Worm (Caenorhabditis elegans) whole organism, L2 larva: ENCODE measurements around the gene herd-1.

Source experiments
- C34F6.9 ChIP-seq: fragments of 150-350 bp; optimal IDR thresholded peaks from 2 replicates; lab custom pipeline; 2014; ENCODE audit warnings: missing biosample characterization, missing genetic modification characterization
- ZK546.5 ChIP-seq: sonication (generic microtip); optimal IDR thresholded peaks from 2 replicates; lab custom pipeline; 2017; ENCODE audit warnings: missing biosample characterization, missing genetic modification characterization
- alr-1 ChIP-seq: fragments of 150-350 bp; optimal IDR thresholded peaks from 2 replicates; lab custom pipeline; 2014; ENCODE audit warnings: missing biosample characterization, missing genetic modification characterization
- ama-1 ChIP-seq: fragments of 150-350 bp; optimal IDR thresholded peaks from 2 replicates; lab custom pipeline; 2018; ENCODE audit warnings: inconsistent platforms
- crh-2 ChIP-seq: sonication (generic microtip); optimal IDR thresholded peaks from 2 replicates; lab custom pipeline; 2017; ENCODE audit warnings: missing biosample characterization, missing genetic modification characterization
- elt-1 ChIP-seq: fragments of 150-350 bp; optimal IDR thresholded peaks from 2 replicates; lab custom pipeline; 2014; ENCODE audit warnings: missing biosample characterization, missing genetic modification characterization
- fos-1 ChIP-seq: fragments of 150-350 bp; optimal IDR thresholded peaks from 2 replicates; lab custom pipeline; 2014; ENCODE audit warnings: missing biosample characterization, missing genetic modification characterization
- gmeb-1 ChIP-seq: fragments of 150-350 bp; optimal IDR thresholded peaks from 2 replicates; lab custom pipeline; 2014; ENCODE audit warnings: missing biosample characterization, missing genetic modification characterization
- lin-11 ChIP-seq: fragments of 150-350 bp; sonication (generic microtip); optimal IDR thresholded peaks from 2 replicates; lab custom pipeline; 2014; ENCODE audit warnings: missing biosample characterization, missing genetic modification characterization, inconsistent platforms, mixed read lengths
- lin-13 ChIP-seq: fragments of 150-350 bp; optimal IDR thresholded peaks from 2 replicates; lab custom pipeline; 2014; ENCODE audit warnings: missing biosample characterization, missing genetic modification reagents, missing genetic modification characterization
- lsy-2 ChIP-seq, 2 experiments: fragments of 150-350 bp in 1 of 2; sonication (generic microtip) in 1 of 2; optimal IDR thresholded peaks; 2 replicates each; lab custom pipeline; 2014 to 2017; ENCODE audit warnings: missing biosample characterization in 2 of 2, missing genetic modification characterization in 2 of 2
- mbf-1 ChIP-seq: sonication (generic microtip); optimal IDR thresholded peaks from 2 replicates; lab custom pipeline; 2017; ENCODE audit warnings: missing biosample characterization, missing genetic modification characterization
- mdl-1 ChIP-seq, 2 experiments: fragments of 150-350 bp in 1 of 2; sonication (generic microtip) in 1 of 2; optimal IDR thresholded peaks; 2 replicates each; lab custom pipeline; 2017; ENCODE audit warnings: missing biosample characterization in 2 of 2, missing genetic modification characterization in 2 of 2
- nhr-129 ChIP-seq: fragments of 150-350 bp; optimal IDR thresholded peaks from 2 replicates; lab custom pipeline; 2014; ENCODE audit warnings: missing biosample characterization, missing genetic modification characterization
- nhr-77 ChIP-seq: fragments of 150-350 bp; optimal IDR thresholded peaks from 2 replicates; lab custom pipeline; 2014; ENCODE audit warnings: missing biosample characterization, missing genetic modification characterization
- peb-1 ChIP-seq: fragments of 150-350 bp; optimal IDR thresholded peaks from 2 replicates; lab custom pipeline; 2014; ENCODE audit warnings: missing biosample characterization, missing genetic modification characterization
- sem-4 ChIP-seq: fragments of 150-350 bp; optimal IDR thresholded peaks from 2 replicates; lab custom pipeline; 2014; ENCODE audit warnings: missing biosample characterization, missing genetic modification reagents, missing genetic modification characterization
- skn-1 ChIP-seq: sonication (generic microtip); optimal IDR thresholded peaks from 2 replicates; lab custom pipeline; 2017; ENCODE audit warnings: missing biosample characterization, missing genetic modification characterization
- sma-3 ChIP-seq: sonication (generic microtip); optimal IDR thresholded peaks from 2 replicates; lab custom pipeline; 2016; ENCODE audit warnings: missing genetic modification reagents, missing genetic modification characterization, missing compliant biosample characterization
- sma-9 ChIP-seq, 2 experiments: fragments of 150-350 bp in 1 of 2; sonication (generic microtip) in 1 of 2; optimal IDR thresholded peaks; 2 replicates each; lab custom pipeline; 2014 to 2016; ENCODE audit warnings: missing genetic modification characterization in 2 of 2, mild to moderate bottlenecking in 1 of 2, missing biosample characterization in 1 of 2, missing compliant biosample characterization in 1 of 2, missing genetic modification reagents in 1 of 2, moderate library complexity in 1 of 2
- unc-55 ChIP-seq: fragments of 150-350 bp; sonication (generic microtip); optimal IDR thresholded peaks from 3 replicates; lab custom pipeline; 2014; ENCODE audit warnings: missing biosample characterization, missing genetic modification reagents, missing genetic modification characterization
- zag-1 ChIP-seq: fragments of 150-350 bp; optimal IDR thresholded peaks from 2 replicates; lab custom pipeline; 2014; ENCODE audit warnings: missing biosample characterization, missing genetic modification characterization
- ztf-1 ChIP-seq: fragments of 200-800 bp; sonication (Bioruptor generic); conservative IDR thresholded peaks from 2 replicates; pipeline ENCODE4 v1.3.6; 2022; ENCODE audit warnings: missing genetic modification characterization, missing compliant biosample characterization
- ztf-11 ChIP-seq: sonication (generic microtip); optimal IDR thresholded peaks from 2 replicates; lab custom pipeline; 2017; ENCODE audit warnings: missing biosample characterization, missing genetic modification characterization
- ztf-4 ChIP-seq: fragments of 150-350 bp; optimal IDR thresholded peaks from 2 replicates; lab custom pipeline; 2014; ENCODE audit warnings: missing biosample characterization, missing genetic modification characterization

herd-1 gene

DNA sequence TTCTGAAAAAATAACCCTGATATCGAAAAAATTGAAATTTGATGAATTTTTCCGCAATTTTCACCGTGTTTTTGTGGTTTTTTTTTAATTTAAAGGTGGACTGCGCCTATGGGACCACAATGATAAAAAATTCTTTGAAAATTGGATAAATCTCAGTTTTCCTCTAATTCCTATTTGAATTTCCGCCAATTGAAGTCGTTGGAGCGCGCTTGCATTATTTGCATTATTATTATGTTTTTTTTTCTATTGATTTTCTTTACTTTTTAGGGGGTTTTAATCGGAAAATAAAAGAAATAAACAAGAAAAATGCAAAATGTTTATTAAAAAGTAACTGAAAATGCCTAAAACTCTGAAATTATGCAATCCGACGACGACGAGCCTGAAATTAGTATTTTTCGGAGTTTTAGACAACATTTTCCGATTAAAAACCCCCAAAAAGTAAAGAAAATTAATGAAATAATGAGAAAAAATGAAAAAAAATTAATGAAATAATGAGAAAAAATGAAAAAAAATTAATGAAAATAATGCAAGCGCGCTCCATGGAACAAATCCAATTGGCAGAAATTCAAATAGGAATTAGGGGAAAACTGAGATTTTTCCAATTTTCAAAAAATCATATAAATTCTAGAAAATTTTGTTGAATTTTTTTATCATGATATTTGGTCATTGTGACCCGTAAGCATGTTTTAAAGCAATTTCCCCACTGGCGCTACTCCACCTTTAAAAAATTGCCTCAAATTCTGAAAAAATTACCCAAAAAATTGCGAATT lies 40.5 kb upstream of the herd-1 start:
- TF ChIP-seq ztf-4 (peak; percentile 81), sma-9 (GFP tag; optimal IDR thresholded peaks at IDR 0.05; lab: Kevin White, UChicago) (no peak), sma-9 (tag; optimal IDR thresholded peaks at IDR 0.05; lab: Kevin White, UChicago) (no peak), gmeb-1 (peak; percentile 25), unc-55 (GFP tag; lab: Kevin White, UChicago) (no peak)

ce11 chrIII:12456801-12457647 lies 39.3 kb upstream of the herd-1 start, which contains the start of the genes scav-3 and Y49E10.21:
TSS of gene scav-3 (minus strand) at chrIII:12456850.
TSS of gene Y49E10.21 (plus strand) at chrIII:12457597.
- TF ChIP-seq alr-1 (no peak), lin-11 (tag; lab: Kevin White, UChicago) (no peak), sem-4 (tag; lab: Kevin White, UChicago) (peak; percentile 35), mbf-1 (no peak), crh-2 (tag; lab: Kevin White, UChicago) (peak; percentile 52), C34F6.9 (peak; percentile 70), elt-1 (no peak), gmeb-1 (peak; percentile 14), unc-55 (GFP tag; lab: Kevin White, UChicago) (peak; percentile 28), skn-1 (peak; percentile 35), nhr-129 (tag; lab: Kevin White, UChicago) (peak; percentile 44), lsy-2 (tag; optimal IDR thresholded peaks at IDR 0.05; lab: Kevin White, UChicago) (peak in 1 of 2 experiments; percentile 58), fos-1 (tag; lab: Kevin White, UChicago) (peak; percentile 59), ztf-11 (tag; lab: Kevin White, UChicago) (no peak), ama-1 (lab: Kevin White, UChicago) (no peak)

- TF ChIP-seq peb-1 (tag; lab: Kevin White, UChicago) (no peak), sma-3 (GFP tag; lab: Kevin White, UChicago) (no peak), fos-1 (tag; lab: Kevin White, UChicago) (no peak), nhr-77 (tag; lab: Kevin White, UChicago) (no peak)
Measured at ce11 chrIII:12458970-12459369, 37.4 kb upstream of the herd-1 start.

ce11 chrIII:12466310-12466709 lies 30.0 kb upstream of the herd-1 start, which contains the start of gene pstk-1:
TSS of gene pstk-1 (plus strand) at chrIII:12466610.
- TF ChIP-seq ama-1 (lab: Kevin White, UChicago), result no peak
- no peak for TF ChIP-seq lin-13 (GFP tag; lab: Kevin White, UChicago)
- no peak for TF ChIP-seq unc-55 (GFP tag; lab: Kevin White, UChicago)
- TF ChIP-seq, all 48 proteins: peak for 0

DNA sequence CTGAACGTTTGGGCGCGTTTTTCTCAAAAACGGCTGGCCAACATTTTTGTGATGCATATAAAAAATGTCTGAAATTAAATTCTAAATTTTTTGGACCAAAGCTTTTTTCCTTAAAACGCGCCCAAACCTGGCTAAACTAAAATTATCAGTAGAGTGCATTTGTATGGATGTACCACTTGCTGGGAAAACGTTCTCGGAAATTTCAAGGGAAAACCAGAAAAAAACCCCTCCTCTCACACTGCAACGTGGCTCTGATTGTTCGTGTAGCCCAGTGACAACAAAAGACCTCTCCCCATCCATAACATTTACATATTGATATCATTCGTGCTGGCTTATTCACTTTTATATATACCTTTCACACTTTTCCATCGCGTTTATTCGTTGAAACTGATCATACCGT lies 27.5 kb upstream of the herd-1 start, which contains the start of gene Y49E10.29:
Gene Y49E10.29, plus strand, starts transcription at position 301 of the 400 bp plus-strand sequence.
- TF ChIP-seq fos-1 (tag; lab: Kevin White, UChicago), result no peak
- TF ChIP-seq zag-1, result no peak

DNA sequence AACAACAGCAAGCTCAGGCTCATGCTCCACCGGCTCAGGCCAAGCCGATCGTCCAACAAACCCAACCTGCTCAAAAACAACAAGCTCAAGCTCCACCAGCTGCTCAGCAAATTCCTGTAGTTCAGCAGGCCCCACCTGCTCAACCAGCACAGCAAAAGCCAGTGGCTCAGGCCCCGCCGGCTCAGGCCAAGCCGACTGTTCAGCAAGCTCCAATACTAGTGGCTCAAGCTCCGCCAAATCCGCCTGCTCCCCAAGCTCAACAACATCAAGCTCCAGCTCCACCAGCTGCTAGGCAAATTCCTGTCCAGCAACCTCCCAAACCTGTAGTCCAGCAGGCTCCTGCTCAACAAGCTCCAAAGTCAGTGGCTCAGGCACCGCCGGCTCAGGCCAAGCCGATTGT lies 26.5 kb upstream of the herd-1 start:
- TF ChIP-seq ZK546.5 (tag; lab: Kevin White, UChicago) (no peak), ztf-1 (GFP tag; lab: Robert Waterston, UW) (0 out of 2 replicates have a peak, but pooled peaks have one; percentile 8)

DNA sequence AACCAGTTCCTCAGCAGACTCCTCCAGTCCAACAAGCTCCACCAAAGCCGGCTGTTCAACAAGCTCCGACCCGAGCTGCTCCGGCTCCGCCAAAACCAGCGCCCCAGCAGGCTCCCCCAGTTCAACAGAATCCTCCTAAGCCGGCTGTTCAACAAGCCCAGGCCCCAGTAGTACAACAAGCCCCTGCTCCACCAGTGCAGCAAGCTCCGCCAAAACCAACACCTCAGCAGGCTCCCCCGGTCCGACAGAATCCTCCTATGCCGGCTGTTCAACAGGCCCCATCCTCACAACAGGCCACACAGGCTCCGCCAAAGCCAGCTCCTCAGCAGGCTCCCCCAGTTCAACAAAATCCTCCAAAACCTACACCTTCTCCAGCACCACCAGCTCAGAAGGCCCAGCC lies 25.7 kb upstream of the herd-1 start:
- no peak for TF ChIP-seq fos-1 (tag; lab: Kevin White, UChicago)
- no peak for TF ChIP-seq elt-1
- no peak for TF ChIP-seq mdl-1 (tag; optimal IDR thresholded peaks at IDR 0.05; lab: Kevin White, UChicago)
- TF ChIP-seq, all 48 proteins: peak for 0
